Fruit fly (Drosophila melanogaster): ENCODE measurements around the gene CG17186.

Gene CG17186

DNA sequence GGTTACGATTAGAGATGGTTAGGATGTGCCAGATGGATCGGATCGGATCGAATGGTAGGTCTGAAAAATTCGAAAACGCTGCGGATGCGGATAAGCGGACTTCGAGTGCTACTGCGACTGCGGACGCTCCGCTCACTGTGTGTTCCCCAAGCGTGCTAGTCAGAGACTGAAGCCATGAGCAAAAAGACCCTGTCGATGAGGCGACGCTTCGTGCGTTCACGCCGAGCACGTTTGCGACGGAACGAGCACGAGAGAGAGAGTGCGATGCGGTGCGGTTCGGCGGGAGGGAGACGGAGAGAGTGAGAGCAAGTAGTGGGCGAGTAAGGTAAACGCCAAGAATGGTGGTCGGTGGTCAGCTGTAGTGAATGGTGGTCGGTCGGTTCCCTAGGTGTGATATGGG lies 40.6 kb downstream of the CG17186 start, which contains the start of gene bnl (continued):
- no peak for TF ChIP-seq Abd-B (GFP tag; optimal IDR thresholded peaks at IDR 0.05)
- no peak for TF ChIP-seq dmrt93B (GFP tag; optimal IDR thresholded peaks at IDR 0.05)

DNA sequence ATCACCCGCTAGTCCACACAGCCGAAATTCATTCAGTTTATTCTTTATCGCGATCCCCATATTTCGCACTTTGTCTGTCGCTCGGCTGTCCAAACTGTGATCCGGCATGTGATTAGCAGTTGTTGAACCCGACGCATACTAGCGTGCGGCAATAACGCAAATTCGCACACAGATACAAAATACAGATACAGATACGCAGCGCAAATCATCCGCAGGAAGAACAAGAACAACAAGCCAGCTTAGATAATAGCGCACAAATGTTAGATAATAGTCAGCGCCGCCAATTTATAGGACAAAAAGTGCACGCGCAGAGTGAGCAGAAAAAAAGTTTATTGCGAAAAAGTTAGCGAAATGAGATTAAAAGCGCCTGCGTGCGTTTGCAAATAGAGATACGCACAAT lies 42.3 kb downstream of the CG17186 start:
- no peak for TF ChIP-seq dsf (GFP tag; optimal IDR thresholded peaks at IDR 0.05; ENCODE audit: borderline replicate concordance)
- TF ChIP-seq CG32264 (GFP tag; optimal IDR thresholded peaks at IDR 0.05) = no peak
- TF ChIP-seq CrebA (GFP tag; optimal IDR thresholded peaks at IDR 0.05; ENCODE audit: borderline replicate concordance) = no peak
- no peak for TF ChIP-seq br (GFP tag; optimal IDR thresholded peaks at IDR 0.05)
- no peak for TF ChIP-seq jim (GFP tag; optimal IDR thresholded peaks at IDR 0.05)
- TF ChIP-seq Hnf4 (GFP tag; optimal IDR thresholded peaks at IDR 0.05) = no peak
- TF ChIP-seq rgr (GFP tag; optimal IDR thresholded peaks at IDR 0.05) = no peak
- no peak for TF ChIP-seq Dfd (GFP tag; optimal IDR thresholded peaks at IDR 0.05)
- no peak for TF ChIP-seq Hr78 (GFP tag; optimal IDR thresholded peaks at IDR 0.05)
- TF ChIP-seq woc (GFP tag; optimal IDR thresholded peaks at IDR 0.05) = no peak
- TF ChIP-seq Vsx2 (GFP tag; optimal IDR thresholded peaks at IDR 0.05; ENCODE audit: partially characterized antibody) = no peak
- no peak for TF ChIP-seq OdsH (GFP tag; optimal IDR thresholded peaks at IDR 0.05)
- TF ChIP-seq ey (GFP tag; optimal IDR thresholded peaks at IDR 0.05) = no peak
- no peak for TF ChIP-seq CG9705 (GFP tag; optimal IDR thresholded peaks at IDR 0.05)
- no peak for TF ChIP-seq brk (GFP tag; optimal IDR thresholded peaks at IDR 0.05)
- TF ChIP-seq sv (GFP tag; optimal IDR thresholded peaks at IDR 0.05) = no peak
- TF ChIP-seq lola (GFP tag; optimal IDR thresholded peaks at IDR 0.05) = no peak

- TF ChIP-seq dl (GFP tag; optimal IDR thresholded peaks at IDR 0.05; ENCODE audit: insufficient read depth in 1 of 2, partially characterized antibody in 2 of 2) (no peak), sage (GFP tag; optimal IDR thresholded peaks at IDR 0.05) (no peak), Hnf4 (GFP tag; optimal IDR thresholded peaks at IDR 0.05) (no peak), pan (optimal IDR thresholded peaks at IDR 0.05) (no peak), Jra (GFP tag; optimal IDR thresholded peaks at IDR 0.05) (no peak), Myc (optimal IDR thresholded peaks at IDR 0.05) (no peak), dmrt93B (GFP tag; optimal IDR thresholded peaks at IDR 0.05) (no peak), psq (GFP tag; optimal IDR thresholded peaks at IDR 0.05) (no peak), usp (GFP tag; optimal IDR thresholded peaks at IDR 0.05) (no peak), br (GFP tag; optimal IDR thresholded peaks at IDR 0.05) (no peak), CrebA (GFP tag; optimal IDR thresholded peaks at IDR 0.05; ENCODE audit: borderline replicate concordance) (no peak), CG32264 (GFP tag; optimal IDR thresholded peaks at IDR 0.05) (no peak), tai (GFP tag; optimal IDR thresholded peaks at IDR 0.05) (no peak), Mio (GFP tag; optimal IDR thresholded peaks at IDR 0.05) (no peak), woc (GFP tag; optimal IDR thresholded peaks at IDR 0.05) (no peak), sv (GFP tag; optimal IDR thresholded peaks at IDR 0.05) (no peak), ey (GFP tag; optimal IDR thresholded peaks at IDR 0.05) (no peak)
Measured at dm6 chr3R:19833963-19834362, 43.4 kb downstream of the CG17186 start.

DNA sequence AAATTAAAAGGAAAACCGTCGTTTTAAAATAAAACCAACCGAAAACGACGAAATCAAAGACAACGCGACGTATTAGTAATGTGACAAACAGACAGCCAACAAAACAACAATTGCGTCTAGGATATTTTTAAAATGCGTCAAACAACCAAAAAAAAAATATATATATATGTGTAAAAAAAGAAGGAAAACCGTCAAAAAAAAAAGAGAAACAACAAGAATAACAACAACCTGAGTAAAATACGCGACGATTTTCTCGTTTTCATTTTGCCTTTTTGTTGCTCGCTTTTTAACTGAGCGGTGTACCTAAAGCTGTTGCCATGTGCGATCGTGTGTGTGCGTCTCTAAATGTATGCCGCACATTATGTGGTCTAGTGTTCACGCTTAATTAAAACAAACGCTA lies 43.8 kb downstream of the CG17186 start:
- TF ChIP-seq lola (GFP tag; optimal IDR thresholded peaks at IDR 0.05) (no peak), h (GFP tag; optimal IDR thresholded peaks at IDR 0.05) (no peak), ey (GFP tag; optimal IDR thresholded peaks at IDR 0.05) (no peak), HLH106 (tag; optimal IDR thresholded peaks at IDR 0.05) (no peak), Abd-B (GFP tag; optimal IDR thresholded peaks at IDR 0.05) (no peak), CG32264 (GFP tag; optimal IDR thresholded peaks at IDR 0.05) (no peak), Rel (GFP tag; optimal IDR thresholded peaks at IDR 0.05) (no peak), Rel (tag; optimal IDR thresholded peaks at IDR 0.05) (no peak), GATAd (GFP tag; optimal IDR thresholded peaks at IDR 0.05) (no peak), fru (GFP tag; optimal IDR thresholded peaks at IDR 0.05) (no peak), Myc (optimal IDR thresholded peaks at IDR 0.05) (no peak), psq (GFP tag; optimal IDR thresholded peaks at IDR 0.05) (no peak), N (GFP tag; optimal IDR thresholded peaks at IDR 0.05) (no peak), tai (GFP tag; optimal IDR thresholded peaks at IDR 0.05) (no peak), jim (GFP tag; optimal IDR thresholded peaks at IDR 0.05) (no peak)

DNA sequence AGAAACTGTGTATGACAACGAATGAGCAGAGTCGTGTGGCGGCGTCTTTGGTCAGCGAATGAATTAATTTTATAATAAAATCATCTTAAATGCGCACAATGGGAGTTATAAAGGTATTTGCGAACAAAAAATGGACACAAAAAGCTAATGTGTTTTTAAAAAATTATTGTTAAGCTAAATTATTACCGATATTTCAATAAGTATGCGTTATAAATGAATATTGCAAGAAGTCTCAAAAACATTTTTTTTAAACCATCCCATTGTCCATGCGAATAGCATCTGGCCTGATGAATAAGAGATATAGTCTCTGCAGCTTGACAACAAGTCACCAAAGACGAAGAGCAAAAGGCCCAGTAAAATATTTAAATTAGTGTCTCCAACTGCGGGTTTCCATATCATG lies 46.3 kb downstream of the CG17186 start:
- TF ChIP-seq sv (GFP tag; optimal IDR thresholded peaks at IDR 0.05) = peak; percentile 5
- no peak for TF ChIP-seq Sp1 (GFP tag; optimal IDR thresholded peaks at IDR 0.05)
